Worm (Caenorhabditis elegans): Measurements from ENCODE around the gene tag-153.

The tag-153 gene

DNA sequence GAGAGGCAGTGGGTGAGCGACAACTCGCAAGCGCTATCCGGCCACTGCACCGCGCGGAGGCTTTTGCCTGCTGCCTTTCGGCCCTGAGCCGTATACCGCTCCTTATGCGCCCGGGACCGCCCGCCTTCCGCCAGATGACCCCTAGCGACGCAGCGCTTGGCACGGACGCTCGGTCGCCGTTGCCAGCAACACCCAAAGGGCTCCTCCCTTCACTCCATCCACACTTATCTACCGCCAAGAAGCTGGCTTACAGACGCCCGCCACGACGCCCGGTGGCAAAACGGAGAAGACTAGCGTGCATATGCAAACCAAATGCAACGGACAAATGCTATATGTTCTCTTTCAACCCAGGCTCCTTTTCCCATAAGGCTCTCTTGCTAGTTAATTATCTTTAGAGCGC is 29.5 kb upstream of the tag-153 start:
- TF ChIP-seq scrt-1 (GFP tag; IDR thresholded peaks at IDR 0.05), result 0 out of 2 replicates have a peak, but pooled peaks have one; percentile 41
- TF ChIP-seq hmg-4 (GFP tag; optimal IDR thresholded peaks at IDR 0.05), result peak; percentile 47
- no peak for TF ChIP-seq ceh-36 (tag; optimal IDR thresholded peaks at IDR 0.05)

DNA sequence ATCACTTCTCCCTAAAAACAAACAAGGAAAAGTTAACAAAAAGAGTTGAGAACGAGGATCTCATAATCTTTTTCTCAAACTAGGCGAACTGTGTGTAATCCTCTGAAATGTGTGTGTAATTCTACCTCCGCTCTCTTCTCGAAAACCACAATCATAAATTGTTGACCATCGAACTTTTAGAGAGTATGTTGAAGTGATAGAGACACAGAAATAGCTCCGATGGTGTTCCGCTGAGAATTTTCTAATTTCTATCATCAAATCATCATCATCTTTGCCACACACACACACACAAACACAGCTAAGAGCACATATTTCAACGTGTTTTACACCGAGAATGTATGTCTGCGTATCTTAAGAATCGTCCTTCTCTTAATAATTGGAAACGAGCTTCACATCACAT is 27.3 kb upstream of the tag-153 start:
- TF ChIP-seq tbx-37 (GFP tag; conservative IDR thresholded peaks at IDR 0.05), result no peak
- TF ChIP-seq ets-7 (tag; optimal IDR thresholded peaks at IDR 0.05), result no peak

DNA sequence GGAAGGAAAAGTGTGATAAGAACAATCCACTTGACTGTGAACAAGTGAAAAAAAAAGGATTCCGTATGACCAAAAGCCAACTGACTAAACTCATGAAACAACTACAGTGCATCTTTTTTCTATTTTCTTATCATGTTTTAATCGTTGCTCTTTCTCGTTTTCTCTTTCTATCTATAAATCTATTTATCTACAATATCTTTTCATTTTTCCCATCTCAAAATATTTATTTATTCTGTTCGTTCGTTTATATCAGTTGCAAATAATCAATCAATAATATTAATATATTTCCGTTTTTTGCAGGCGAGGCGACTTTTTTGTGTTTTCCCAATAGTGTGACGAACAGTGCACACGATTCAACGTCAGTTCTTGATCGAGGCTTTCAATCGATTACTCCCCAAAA is 25.6 kb upstream of the tag-153 start, which contains the start of gene F44A2.5:
Gene F44A2.5 (plus strand): TSS at position 301 of the 400 bp plus-strand sequence.
- no peak for TF ChIP-seq flt-1 (GFP tag; IDR thresholded peaks at IDR 0.05)
- no peak for TF ChIP-seq tra-4 (tag; optimal IDR thresholded peaks at IDR 0.05)
- no peak for TF ChIP-seq B0310.2 (tag; optimal IDR thresholded peaks at IDR 0.05)
- no peak for TF ChIP-seq hmg-4 (GFP tag; optimal IDR thresholded peaks at IDR 0.05)
- no peak for TF ChIP-seq scrt-1 (GFP tag; IDR thresholded peaks at IDR 0.05)
- no peak for TF ChIP-seq hmbx-1 (tag; optimal IDR thresholded peaks at IDR 0.05)
- TF ChIP-seq ceh-13 (GFP tag; optimal IDR thresholded peaks at IDR 0.05), result no peak
- no peak for TF ChIP-seq F13C5.2 (tag; optimal IDR thresholded peaks at IDR 0.05)
- no peak for TF ChIP-seq sea-1 (GFP tag; conservative IDR thresholded peaks at IDR 0.05)
- TF ChIP-seq tbx-37 (GFP tag; conservative IDR thresholded peaks at IDR 0.05), result no peak
- TF ChIP-seq pes-1 (GFP tag; IDR thresholded peaks at IDR 0.05), result no peak
- TF ChIP-seq aly-1 (tag; optimal IDR thresholded peaks at IDR 0.05), result no peak

- TF ChIP-seq tbx-11 (GFP tag; IDR thresholded peaks at IDR 0.05) (no peak), scrt-1 (GFP tag; IDR thresholded peaks at IDR 0.05) (no peak)
These were observed 19.9 kb upstream of the tag-153 start, which contains the start of gene nhr-39 for ce11 chrV:9303026-9303425. TSS of gene nhr-39 (plus strand) at chrV:9303326.

DNA sequence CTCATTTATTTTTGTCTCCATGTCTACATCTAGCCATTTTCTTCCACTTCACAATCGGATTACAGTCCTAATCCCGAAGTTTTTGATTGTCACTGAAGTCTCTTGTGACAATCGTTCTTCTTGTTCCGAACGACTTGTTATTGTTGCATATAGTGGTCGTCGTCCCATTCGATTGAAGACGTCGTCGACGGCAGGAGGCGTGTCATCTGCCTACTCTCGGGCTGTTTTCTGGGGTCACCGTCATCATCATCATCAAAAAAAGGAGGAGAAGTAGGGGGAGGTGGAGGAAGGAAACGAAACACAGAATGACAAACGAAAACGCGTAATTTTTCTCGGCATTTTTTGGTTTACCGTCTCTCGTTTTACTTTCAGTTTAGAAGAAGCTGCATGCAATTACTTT is 17.8 kb upstream of the tag-153 start, which contains the start of gene F44A2.3:
Gene F44A2.3 (plus strand): TSS at position 301 of the 400 bp plus-strand sequence.
- TF ChIP-seq hmbx-1 (tag; optimal IDR thresholded peaks at IDR 0.05) (no peak), ceh-36 (tag; optimal IDR thresholded peaks at IDR 0.05) (no peak), sea-1 (GFP tag; conservative IDR thresholded peaks at IDR 0.05) (no peak), B0310.2 (tag; optimal IDR thresholded peaks at IDR 0.05) (no peak), hmg-4 (GFP tag; optimal IDR thresholded peaks at IDR 0.05) (no peak), tbx-37 (GFP tag; conservative IDR thresholded peaks at IDR 0.05) (no peak), pes-1 (GFP tag; IDR thresholded peaks at IDR 0.05) (no peak), tra-4 (tag; optimal IDR thresholded peaks at IDR 0.05) (no peak), tbx-11 (GFP tag; IDR thresholded peaks at IDR 0.05) (no peak), aly-1 (tag; optimal IDR thresholded peaks at IDR 0.05) (no peak), ceh-13 (GFP tag; optimal IDR thresholded peaks at IDR 0.05) (no peak), scrt-1 (GFP tag; IDR thresholded peaks at IDR 0.05) (no peak), flt-1 (GFP tag; IDR thresholded peaks at IDR 0.05) (no peak), F13C5.2 (tag; optimal IDR thresholded peaks at IDR 0.05) (no peak), ama-1 (optimal IDR thresholded peaks at IDR 0.05) (no peak)

ce11 chrV:9312377-9312776 is 10.5 kb upstream of the tag-153 start:
- no peak for TF ChIP-seq tbx-11 (GFP tag; IDR thresholded peaks at IDR 0.05)
- no peak for TF ChIP-seq ceh-13 (GFP tag; optimal IDR thresholded peaks at IDR 0.05)
- no peak for TF ChIP-seq hnd-1 (tag; optimal IDR thresholded peaks at IDR 0.05)
- TF ChIP-seq ets-7 (tag; optimal IDR thresholded peaks at IDR 0.05), result no peak

ce11 chrV:9314408-9314807 is 8.5 kb upstream of the tag-153 start:
- TF ChIP-seq aly-1 (tag; optimal IDR thresholded peaks at IDR 0.05), result no peak
- no peak for TF ChIP-seq ceh-36 (tag; optimal IDR thresholded peaks at IDR 0.05)
- no peak for TF ChIP-seq scrt-1 (GFP tag; IDR thresholded peaks at IDR 0.05)
- TF ChIP-seq tbx-11 (GFP tag; IDR thresholded peaks at IDR 0.05), result no peak
- TF ChIP-seq tra-4 (tag; optimal IDR thresholded peaks at IDR 0.05), result no peak
- TF ChIP-seq tbx-37 (GFP tag; conservative IDR thresholded peaks at IDR 0.05), result no peak
- no peak for TF ChIP-seq sea-1 (GFP tag; conservative IDR thresholded peaks at IDR 0.05)
- no peak for TF ChIP-seq ets-7 (tag; optimal IDR thresholded peaks at IDR 0.05)
- TF ChIP-seq hmg-4 (GFP tag; optimal IDR thresholded peaks at IDR 0.05), result no peak

- TF ChIP-seq hmbx-1 (tag; optimal IDR thresholded peaks at IDR 0.05), result no peak
- TF ChIP-seq aly-1 (tag; optimal IDR thresholded peaks at IDR 0.05), result no peak
- TF ChIP-seq pes-1 (GFP tag; IDR thresholded peaks at IDR 0.05), result no peak
- TF ChIP-seq sea-1 (GFP tag; conservative IDR thresholded peaks at IDR 0.05), result no peak
- TF ChIP-seq scrt-1 (GFP tag; IDR thresholded peaks at IDR 0.05), result no peak
- no peak for TF ChIP-seq ceh-36 (tag; optimal IDR thresholded peaks at IDR 0.05)
- TF ChIP-seq hmg-4 (GFP tag; optimal IDR thresholded peaks at IDR 0.05), result no peak
- no peak for TF ChIP-seq tbx-37 (GFP tag; conservative IDR thresholded peaks at IDR 0.05)
- no peak for TF ChIP-seq B0310.2 (tag; optimal IDR thresholded peaks at IDR 0.05)
- TF ChIP-seq ets-7 (tag; optimal IDR thresholded peaks at IDR 0.05), result no peak
- TF ChIP-seq tbx-11 (GFP tag; IDR thresholded peaks at IDR 0.05), result no peak
- TF ChIP-seq ceh-13 (GFP tag; optimal IDR thresholded peaks at IDR 0.05), result no peak
- no peak for TF ChIP-seq tra-4 (tag; optimal IDR thresholded peaks at IDR 0.05)
- no peak for TF ChIP-seq ama-1 (optimal IDR thresholded peaks at IDR 0.05)
- TF ChIP-seq hnd-1 (tag; optimal IDR thresholded peaks at IDR 0.05), result no peak
- TF ChIP-seq F13C5.2 (tag; optimal IDR thresholded peaks at IDR 0.05), result no peak
- TF ChIP-seq flt-1 (GFP tag; IDR thresholded peaks at IDR 0.05), result no peak
These were observed 5.9 kb upstream of the tag-153 start for ce11 chrV:9316970-9317369.

DNA sequence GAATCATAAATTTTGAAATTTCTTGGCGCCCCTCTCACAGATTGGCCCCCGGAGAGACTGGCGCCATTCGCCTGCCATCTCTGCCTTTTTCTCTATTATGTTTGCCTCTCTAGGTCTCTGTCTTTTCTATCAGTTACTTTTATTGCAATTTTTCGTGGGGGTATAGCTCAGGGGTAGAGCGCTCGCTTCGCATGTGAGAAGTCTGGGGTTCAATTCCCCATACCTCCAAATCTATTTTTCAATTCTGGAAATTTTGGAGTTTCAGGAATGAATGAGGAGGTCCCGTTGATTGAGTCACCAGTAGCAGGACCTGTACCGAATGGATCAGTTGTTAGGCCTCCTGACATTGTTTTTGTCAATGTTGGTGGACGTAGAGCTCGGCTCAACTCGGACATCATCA is 4.8 kb upstream of the tag-153 start, which contains the start of gene kvs-3:
Gene kvs-3 (plus strand): TSS at position 266 of the 400 bp plus-strand sequence.
- 0 out of 2 replicates have a peak, but pooled peaks have one; percentile 18 for TF ChIP-seq flt-1 (GFP tag; IDR thresholded peaks at IDR 0.05)
- TF ChIP-seq ceh-13 (GFP tag; optimal IDR thresholded peaks at IDR 0.05), result no peak
- TF ChIP-seq hmg-4 (GFP tag; optimal IDR thresholded peaks at IDR 0.05), result no peak
- TF ChIP-seq scrt-1 (GFP tag; IDR thresholded peaks at IDR 0.05), result no peak
- TF ChIP-seq ama-1 (optimal IDR thresholded peaks at IDR 0.05), result no peak
- no peak; the same call in 1 of the 2 replicates for TF ChIP-seq tbx-37 (GFP tag; conservative IDR thresholded peaks at IDR 0.05)
- no peak for TF ChIP-seq sea-1 (GFP tag; conservative IDR thresholded peaks at IDR 0.05)
- TF ChIP-seq hmbx-1 (tag; optimal IDR thresholded peaks at IDR 0.05), result no peak
- no peak for TF ChIP-seq B0310.2 (tag; optimal IDR thresholded peaks at IDR 0.05)
- no peak for TF ChIP-seq hnd-1 (tag; optimal IDR thresholded peaks at IDR 0.05)
- no peak for TF ChIP-seq ceh-36 (tag; optimal IDR thresholded peaks at IDR 0.05)
- TF ChIP-seq tra-4 (tag; optimal IDR thresholded peaks at IDR 0.05), result no peak
- TF ChIP-seq aly-1 (tag; optimal IDR thresholded peaks at IDR 0.05), result no peak
- TF ChIP-seq pes-1 (GFP tag; IDR thresholded peaks at IDR 0.05), result peak; percentile 68
- TF ChIP-seq F13C5.2 (tag; optimal IDR thresholded peaks at IDR 0.05), result no peak
- no peak for TF ChIP-seq ets-7 (tag; optimal IDR thresholded peaks at IDR 0.05)
- TF ChIP-seq tbx-11 (GFP tag; IDR thresholded peaks at IDR 0.05), result peak; percentile 49; the same call in 1 of the 2 replicates

Measured in whole organism, early embryonic.